ENCODE assay signal across 5 worm cellular contexts in genomic region chrV:10720303-10720847, ce11.
TF ChIP-seq lines count a peak whose summit lies in the region.

No protein-coding gene starts in this region.

TF ChIP-seq in whole organism, L2 larva, 48 proteins besides CTCF, POLR2A, EP300 and RAD21:
- TF ChIP-seq mab-5 (tag; optimal IDR thresholded peaks at IDR 0.05; lab: Kevin White, UChicago) (peak; percentile 55), sma-9 (GFP tag; optimal IDR thresholded peaks at IDR 0.05; lab: Kevin White, UChicago) (peak; percentile 74), sma-9 (tag; optimal IDR thresholded peaks at IDR 0.05; lab: Kevin White, UChicago) (no peak), nhr-12 (tag; optimal IDR thresholded peaks at IDR 0.05; lab: Kevin White, UChicago) (no peak)
TF ChIP-seq in whole organism, L2 larva: peak in this region for 2.

TF ChIP-seq in whole organism, L3 larva, 47 proteins besides CTCF, POLR2A, EP300 and RAD21:
- TF ChIP-seq nfya-1 (tag; optimal IDR thresholded peaks at IDR 0.05; lab: Kevin White, UChicago; ENCODE audit: insufficient read depth) (no peak), lin-39 (tag; optimal IDR thresholded peaks at IDR 0.05; lab: Kevin White, UChicago) (peak; percentile 49), elt-2 (tag; optimal IDR thresholded peaks at IDR 0.05; lab: Kevin White, UChicago) (peak; percentile 24), jun-1 (tag; optimal IDR thresholded peaks at IDR 0.05; lab: Kevin White, UChicago) (peak; percentile 5), nhr-43 (tag; optimal IDR thresholded peaks at IDR 0.05; lab: Kevin White, UChicago; ENCODE audit: poor library complexity, severe bottlenecking) (peak; percentile 4), tbx-2 (tag; optimal IDR thresholded peaks at IDR 0.05; lab: Kevin White, UChicago) (no peak), lin-15B (tag; optimal IDR thresholded peaks at IDR 0.05; lab: Kevin White, UChicago) (no peak), nhr-77 (tag; optimal IDR thresholded peaks at IDR 0.05; lab: Kevin White, UChicago) (no peak), nhr-23 (tag; optimal IDR thresholded peaks at IDR 0.05; lab: Kevin White, UChicago) (no peak), pha-4 (tag; optimal IDR thresholded peaks at IDR 0.05; lab: Kevin White, UChicago) (no peak), ztf-11 (tag; optimal IDR thresholded peaks at IDR 0.05; lab: Kevin White, UChicago) (no peak)

TF ChIP-seq in whole organism, L4 larva, 104 proteins besides CTCF, POLR2A, EP300 and RAD21:
- TF ChIP-seq nhr-41 (GFP tag; IDR thresholded peaks at IDR 0.05; lab: Robert Waterston, UW) (no peak), ceh-32 (tag; optimal IDR thresholded peaks at IDR 0.05; lab: Kevin White, UChicago; ENCODE audit: poor library complexity) (no peak), unc-62 (GFP tag; optimal IDR thresholded peaks at IDR 0.05 in 1 of 2; lab: Kevin White, UChicago) (peak in 1 of 2 experiments; percentile 80), unc-62 (tag; optimal IDR thresholded peaks at IDR 0.05; lab: Kevin White, UChicago) (no peak), lir-3 (tag; optimal IDR thresholded peaks at IDR 0.05; lab: Kevin White, UChicago) (no peak), Y48G9A.11 (GFP tag; IDR thresholded peaks at IDR 0.05; lab: Robert Waterston, UW) (no peak), ceh-20 (GFP tag; IDR thresholded peaks at IDR 0.05; lab: Robert Waterston, UW) (peak; percentile 21; the same call in 1 of the 2 replicates)

TF ChIP-seq in whole organism, late embryonic, 69 proteins besides CTCF, POLR2A, EP300 and RAD21:
- TF ChIP-seq ttx-3 (tag; optimal IDR thresholded peaks at IDR 0.05; lab: Kevin White, UChicago), result no peak
- peak; percentile 54 for TF ChIP-seq rnt-1 (tag; optimal IDR thresholded peaks at IDR 0.05; lab: Kevin White, UChicago)
- TF ChIP-seq unc-55 (GFP tag; optimal IDR thresholded peaks at IDR 0.05; lab: Kevin White, UChicago), result peak; percentile 78
- no peak for TF ChIP-seq ahr-1 (tag; optimal IDR thresholded peaks at IDR 0.05; lab: Kevin White, UChicago)
- peak; percentile 54 for TF ChIP-seq elt-2 (tag; optimal IDR thresholded peaks at IDR 0.05; lab: Kevin White, UChicago)
- TF ChIP-seq ama-1 (optimal IDR thresholded peaks at IDR 0.05; lab: Kevin White, UChicago), result no peak
- TF ChIP-seq ceh-9 (tag; optimal IDR thresholded peaks at IDR 0.05; lab: Kevin White, UChicago), result no peak
- no peak for TF ChIP-seq fkh-6 (tag; optimal IDR thresholded peaks at IDR 0.05; lab: Kevin White, UChicago)
- no peak for TF ChIP-seq dmd-4 (tag; optimal IDR thresholded peaks at IDR 0.05; lab: Kevin White, UChicago; ENCODE audit: borderline replicate concordance)
- no peak for TF ChIP-seq C08G9.2 (tag; optimal IDR thresholded peaks at IDR 0.05; lab: Kevin White, UChicago)
- TF ChIP-seq sox-2 (GFP tag; IDR thresholded peaks at IDR 0.05; lab: Robert Waterston, UW), result no peak
- no peak for TF ChIP-seq ceh-30 (tag; optimal IDR thresholded peaks at IDR 0.05; lab: Kevin White, UChicago)
- no peak for TF ChIP-seq nhr-232 (tag; optimal IDR thresholded peaks at IDR 0.05; lab: Kevin White, UChicago)
- no peak for TF ChIP-seq elt-4 (tag; optimal IDR thresholded peaks at IDR 0.05; lab: Kevin White, UChicago)
- TF ChIP-seq sox-4 (tag; optimal IDR thresholded peaks at IDR 0.05; lab: Kevin White, UChicago), result no peak
- no peak for TF ChIP-seq ztf-16 (tag; optimal IDR thresholded peaks at IDR 0.05; lab: Kevin White, UChicago)
TF ChIP-seq in whole organism, late embryonic: peak in this region for 3.

TF ChIP-seq in whole organism, mixed stage, embryonic, 35 proteins besides CTCF, POLR2A, EP300 and RAD21:
- peak; percentile 68 for TF ChIP-seq elt-1 (tag; optimal IDR thresholded peaks at IDR 0.05; lab: Kevin White, UChicago; ENCODE audit: borderline replicate concordance, insufficient read depth)
- TF ChIP-seq hlh-1 (tag; optimal IDR thresholded peaks at IDR 0.05; lab: Kevin White, UChicago), result peak; percentile 98
- peak; percentile 16 for TF ChIP-seq ces-1 (GFP tag; optimal IDR thresholded peaks at IDR 0.05; lab: Kevin White, UChicago)
- TF ChIP-seq bed-3 (GFP tag; optimal IDR thresholded peaks at IDR 0.05; lab: Kevin White, UChicago), result no peak
- TF ChIP-seq mab-5 (tag; optimal IDR thresholded peaks at IDR 0.05; lab: Kevin White, UChicago), result peak; percentile 65
- TF ChIP-seq ceh-83 (GFP tag; optimal IDR thresholded peaks at IDR 0.05; lab: Kevin White, UChicago), result no peak
- no peak for TF ChIP-seq elt-3 (tag; optimal IDR thresholded peaks at IDR 0.05; lab: Kevin White, UChicago)
- peak; percentile 79 for TF ChIP-seq nhr-2 (tag; optimal IDR thresholded peaks at IDR 0.05; lab: Kevin White, UChicago)
- peak; percentile 82 for TF ChIP-seq unc-62 (GFP tag; optimal IDR thresholded peaks at IDR 0.05; lab: Kevin White, UChicago)
